Worm (Caenorhabditis elegans) whole organism, late embryonic: ENCODE results near the gene C07D8.5.

Source experiments
- C08G9.2 ChIP-seq: sonication (generic microtip); optimal IDR thresholded peaks from 2 replicates; lab custom pipeline; 2016; ENCODE audit warnings: mild to moderate bottlenecking, missing genetic modification characterization, moderate library complexity, missing compliant biosample characterization
- C38D4.7 ChIP-seq: fragments of 200-800 bp; sonication (Bioruptor generic); optimal IDR thresholded peaks from 2 replicates; lab custom pipeline; 2018; ENCODE audit warnings: mild to moderate bottlenecking, missing genetic modification characterization, moderate library complexity, missing compliant biosample characterization
- K02D7.2 ChIP-seq: sonication (generic microtip); optimal IDR thresholded peaks from 2 replicates; lab custom pipeline; 2017; ENCODE audit warnings: mild to moderate bottlenecking, missing genetic modification characterization, missing compliant biosample characterization
- K09A11.1 ChIP-seq: sonication (generic microtip); optimal IDR thresholded peaks from 2 replicates; lab custom pipeline; 2017; ENCODE audit warnings: antibody characterized with exemption, mild to moderate bottlenecking, missing genetic modification characterization, missing compliant biosample characterization; ENCODE audit not compliant: insufficient read depth
- ahr-1 ChIP-seq: sonication (generic microtip); optimal IDR thresholded peaks from 2 replicates; lab custom pipeline; 2016; ENCODE audit warnings: missing genetic modification characterization, missing compliant biosample characterization
- ama-1 ChIP-seq: fragments of 150-350 bp; optimal IDR thresholded peaks from 2 replicates; lab custom pipeline; 2014
- ceh-14 ChIP-seq: sonication (generic microtip); optimal IDR thresholded peaks from 2 replicates; lab custom pipeline; 2016; ENCODE audit warnings: missing genotype, missing genetic modification characterization, missing compliant biosample characterization
- ceh-18 ChIP-seq: sonication (generic microtip); optimal IDR thresholded peaks from 2 replicates; lab custom pipeline; 2016; ENCODE audit warnings: missing genetic modification characterization, missing compliant biosample characterization
- ceh-2 ChIP-seq: sonication (generic microtip); optimal IDR thresholded peaks from 2 replicates; lab custom pipeline; 2016; ENCODE audit warnings: missing genotype, missing genetic modification characterization, missing compliant biosample characterization
- ceh-24 ChIP-seq: sonication (generic microtip); optimal IDR thresholded peaks from 2 replicates; lab custom pipeline; 2016; ENCODE audit warnings: mild to moderate bottlenecking, missing genetic modification characterization, missing compliant biosample characterization
- ceh-30 ChIP-seq: fragments of 150-350 bp; optimal IDR thresholded peaks from 2 replicates; lab custom pipeline; 2014; ENCODE audit warnings: missing biosample characterization, missing genetic modification characterization
- ceh-31 ChIP-seq: sonication (generic microtip); optimal IDR thresholded peaks from 2 replicates; lab custom pipeline; 2016; ENCODE audit warnings: missing genetic modification characterization, missing compliant biosample characterization
- ceh-34 ChIP-seq: sonication (generic microtip); optimal IDR thresholded peaks from 2 replicates; lab custom pipeline; 2016; ENCODE audit warnings: mild to moderate bottlenecking, missing genetic modification characterization, missing compliant biosample characterization
- ceh-45 ChIP-seq: fragments of 200-800 bp; sonication (Bioruptor generic); IDR thresholded peaks from 2 replicates; pipeline ENCODE4 v1.3.6; 2022; ENCODE audit warnings: missing genetic modification reagents, missing genetic modification characterization, missing compliant biosample characterization
- che-1 ChIP-seq: sonication (generic microtip); optimal IDR thresholded peaks from 2 replicates; lab custom pipeline; 2016; ENCODE audit warnings: mild to moderate bottlenecking, missing genetic modification characterization, missing compliant biosample characterization
- dve-1 ChIP-seq: sonication (generic microtip); optimal IDR thresholded peaks from 2 replicates; lab custom pipeline; 2017; ENCODE audit warnings: antibody characterized with exemption, mild to moderate bottlenecking, missing genetic modification characterization, missing compliant biosample characterization
- elt-2 ChIP-seq: sonication (generic microtip); optimal IDR thresholded peaks from 2 replicates; lab custom pipeline; 2016; ENCODE audit warnings: missing genetic modification reagents, missing genetic modification characterization, missing compliant biosample characterization
- elt-4 ChIP-seq: sonication (generic microtip); optimal IDR thresholded peaks from 2 replicates; lab custom pipeline; 2016; ENCODE audit warnings: missing genetic modification characterization, missing compliant biosample characterization
- fkh-10 ChIP-seq: fragments of 150-350 bp; optimal IDR thresholded peaks from 2 replicates; lab custom pipeline; 2014; ENCODE audit warnings: missing biosample characterization, missing genetic modification reagents, missing genetic modification characterization
- fkh-6 ChIP-seq: sonication (generic microtip); optimal IDR thresholded peaks from 2 replicates; lab custom pipeline; 2016; ENCODE audit warnings: missing genetic modification characterization, missing compliant biosample characterization
- gmeb-2 ChIP-seq: sonication (generic microtip); optimal IDR thresholded peaks from 2 replicates; lab custom pipeline; 2016; ENCODE audit warnings: missing genetic modification characterization, inconsistent platforms, missing compliant biosample characterization
- hlh-13 ChIP-seq: fragments of 200-800 bp; sonication (Bioruptor generic); optimal IDR thresholded peaks from 2 replicates; lab custom pipeline; 2018; ENCODE audit warnings: mild to moderate bottlenecking, missing genetic modification characterization, missing compliant biosample characterization
- hlh-15 ChIP-seq: sonication (generic microtip); optimal IDR thresholded peaks from 2 replicates; lab custom pipeline; 2016; ENCODE audit warnings: missing genetic modification characterization, missing compliant biosample characterization
- hlh-30 ChIP-seq: sonication (generic microtip); optimal IDR thresholded peaks from 2 replicates; lab custom pipeline; 2017; ENCODE audit warnings: antibody characterized with exemption, missing genetic modification characterization, missing compliant biosample characterization; ENCODE audit not compliant: insufficient read depth
- lim-6 ChIP-seq: sonication (generic microtip); optimal IDR thresholded peaks from 2 replicates; lab custom pipeline; 2016; ENCODE audit warnings: missing genetic modification characterization, missing compliant biosample characterization
- lin-11 ChIP-seq: fragments of 200-800 bp; sonication (Bioruptor generic); optimal IDR thresholded peaks from 2 replicates; lab custom pipeline; 2018; ENCODE audit warnings: mild to moderate bottlenecking, missing genetic modification characterization, missing compliant biosample characterization
- mec-3 ChIP-seq: sonication (generic microtip); optimal IDR thresholded peaks from 2 replicates; lab custom pipeline; 2016; ENCODE audit warnings: borderline replicate concordance, missing genetic modification characterization, missing compliant biosample characterization
- nfya-1 ChIP-seq: sonication (generic microtip); optimal IDR thresholded peaks from 2 replicates; lab custom pipeline; 2017; ENCODE audit warnings: missing genetic modification characterization, mild to moderate bottlenecking, missing compliant biosample characterization, antibody characterized with exemption, moderate library complexity
- nhr-11 ChIP-seq: fragments of 150-350 bp; optimal IDR thresholded peaks from 2 replicates; lab custom pipeline; 2014; ENCODE audit warnings: missing biosample characterization, missing genetic modification characterization
- nhr-232 ChIP-seq: sonication (generic microtip); optimal IDR thresholded peaks from 2 replicates; lab custom pipeline; 2016; ENCODE audit warnings: missing genetic modification characterization, missing compliant biosample characterization
- odd-2 ChIP-seq: sonication (generic microtip); optimal IDR thresholded peaks from 2 replicates; lab custom pipeline; 2017; ENCODE audit warnings: antibody characterized with exemption, mild to moderate bottlenecking, missing genetic modification characterization, missing compliant biosample characterization
- pax-1 ChIP-seq: fragments of 150-350 bp; optimal IDR thresholded peaks from 2 replicates; lab custom pipeline; 2014; ENCODE audit warnings: missing biosample characterization, missing genetic modification characterization
- pha-2 ChIP-seq: sonication (generic microtip); optimal IDR thresholded peaks from 2 replicates; lab custom pipeline; 2017; ENCODE audit warnings: mild to moderate bottlenecking, missing genetic modification characterization, missing compliant biosample characterization
- pros-1 ChIP-seq: fragments of 150-350 bp; optimal IDR thresholded peaks from 2 replicates; lab custom pipeline; 2014; ENCODE audit warnings: missing biosample characterization, missing genetic modification reagents, missing genetic modification characterization
- rnt-1 ChIP-seq: sonication (generic microtip); optimal IDR thresholded peaks from 2 replicates; lab custom pipeline; 2016; ENCODE audit warnings: missing genetic modification characterization, missing compliant biosample characterization
- sox-2 ChIP-seq: fragments of 200-800 bp; sonication (Bioruptor generic); IDR thresholded peaks from 2 replicates; pipeline ENCODE4 v1.3.6; 2022; ENCODE audit warnings: missing genetic modification reagents, missing genetic modification characterization, missing compliant biosample characterization
- sox-4 ChIP-seq: sonication (generic microtip); optimal IDR thresholded peaks from 2 replicates; lab custom pipeline; 2017; ENCODE audit warnings: mild to moderate bottlenecking, missing genetic modification characterization, inconsistent platforms, missing compliant biosample characterization
- syd-9 ChIP-seq: sonication (generic microtip); optimal IDR thresholded peaks from 2 replicates; lab custom pipeline; 2016; ENCODE audit warnings: mild to moderate bottlenecking, missing genetic modification characterization, moderate library complexity, missing compliant biosample characterization
- tbx-2 ChIP-seq: sonication (generic microtip); optimal IDR thresholded peaks from 2 replicates; lab custom pipeline; 2016; ENCODE audit warnings: missing genetic modification characterization, missing compliant biosample characterization
- tbx-7 ChIP-seq: sonication (generic microtip); optimal IDR thresholded peaks from 2 replicates; lab custom pipeline; 2016; ENCODE audit warnings: missing genotype, missing genetic modification characterization, missing compliant biosample characterization
- unc-42 ChIP-seq: sonication (generic microtip); optimal IDR thresholded peaks from 2 replicates; lab custom pipeline; 2016; ENCODE audit warnings: missing genotype, missing genetic modification characterization, missing compliant biosample characterization
- unc-55 ChIP-seq: sonication (generic microtip); optimal IDR thresholded peaks from 2 replicates; lab custom pipeline; 2017; ENCODE audit warnings: missing biosample characterization, missing genetic modification reagents, missing genetic modification characterization
- ztf-16 ChIP-seq: sonication (generic microtip); optimal IDR thresholded peaks from 2 replicates; lab custom pipeline; 2017; ENCODE audit warnings: missing genetic modification characterization, missing compliant biosample characterization

C07D8.5 gene

ce11 chrX:7326967-7327651, 16.7 kb upstream of the C07D8.5 start, which contains the start of gene sng-1:
Gene sng-1 (plus strand): TSS chrX:7327601.
- TF ChIP-seq C08G9.2 (tag; lab: Kevin White, UChicago): no peak
- TF ChIP-seq ceh-31 (tag; lab: Kevin White, UChicago): peak; percentile 19
- TF ChIP-seq ceh-30 (tag; lab: Kevin White, UChicago): no peak
- peak; percentile 16 for TF ChIP-seq ceh-14
- TF ChIP-seq K02D7.2: no peak

- TF ChIP-seq unc-42 (tag; lab: Kevin White, UChicago): peak; percentile 76
- no peak for TF ChIP-seq fkh-10
Measured at ce11 chrX:7328065-7328564, 15.7 kb upstream of the C07D8.5 start.

ce11 chrX:7329601-7330000, 14.2 kb upstream of the C07D8.5 start, which contains the start of gene ttr-59:
Gene ttr-59 (plus strand): TSS chrX:7329818.
- no peak for TF ChIP-seq syd-9
- TF ChIP-seq nhr-232: no peak
- TF ChIP-seq sox-4: no peak
- TF ChIP-seq lin-11 (tag; lab: Kevin White, UChicago): no peak
- no peak for TF ChIP-seq ztf-16
- no peak for TF ChIP-seq elt-2 (tag; lab: Kevin White, UChicago)
- no peak for TF ChIP-seq rnt-1 (tag; lab: Kevin White, UChicago)
- no peak for TF ChIP-seq odd-2
- no peak for TF ChIP-seq nhr-11 (tag; lab: Kevin White, UChicago)
- TF ChIP-seq ceh-24: no peak
- TF ChIP-seq K09A11.1: no peak
- no peak for TF ChIP-seq hlh-15
- no peak for TF ChIP-seq unc-42 (tag; lab: Kevin White, UChicago)
- TF ChIP-seq ceh-2: no peak
- no peak for TF ChIP-seq pros-1 (tag; lab: Kevin White, UChicago)
- TF ChIP-seq pha-2 (tag; lab: Kevin White, UChicago): no peak
- TF ChIP-seq tbx-2: no peak
- TF ChIP-seq ceh-30 (tag; lab: Kevin White, UChicago): no peak

ce11 chrX:7330685-7331196, 13.1 kb upstream of the C07D8.5 start, which contains the start of gene ttr-30:
Gene ttr-30 (plus strand): TSS chrX:7330949.
- TF ChIP-seq nfya-1 (no peak), ceh-45 (no peak), ceh-2 (no peak)

- TF ChIP-seq ceh-18 (tag; lab: Kevin White, UChicago) (peak; percentile 88), dve-1 (tag; lab: Kevin White, UChicago) (peak; percentile 80), ceh-45 (no peak), gmeb-2 (no peak), ceh-34 (peak; percentile 63), ceh-14 (peak; percentile 41), ceh-24 (no peak), rnt-1 (tag; lab: Kevin White, UChicago) (peak; percentile 81), sox-2 (GFP tag; lab: Robert Waterston, UW) (peak; percentile 17; the same call in 1 of the 2 replicates), lim-6 (tag; lab: Kevin White, UChicago) (no peak), ama-1 (lab: Kevin White, UChicago) (no peak), pax-1 (tag; lab: Kevin White, UChicago) (no peak), hlh-15 (no peak), che-1 (no peak), ahr-1 (peak; percentile 7), lin-11 (tag; lab: Kevin White, UChicago) (no peak), tbx-7 (tag; lab: Kevin White, UChicago) (no peak), fkh-6 (tag; lab: Kevin White, UChicago) (no peak), C08G9.2 (tag; lab: Kevin White, UChicago) (no peak), unc-42 (tag; lab: Kevin White, UChicago) (peak; percentile 71), sox-4 (no peak), C38D4.7 (GFP tag; lab: Kevin White, UChicago) (no peak), hlh-30 (tag; lab: Kevin White, UChicago) (peak; percentile 100), mec-3 (no peak), unc-55 (GFP tag; lab: Kevin White, UChicago) (peak; percentile 48), elt-4 (no peak), hlh-13 (no peak), ztf-16 (no peak)
Measured at ce11 chrX:7334302-7334724, 9.5 kb upstream of the C07D8.5 start, which contains the start of gene epg-7. Gene epg-7 (plus strand): TSS chrX:7334714.
